Fruit fly (Drosophila melanogaster) whole organism, embryonic: ENCODE results near the gene CG42822.

Source experiments
- Ada2b ChIP-seq: fragments of 200-800 bp; sonication (Bioruptor generic); IDR thresholded peaks from 2 replicates; pipeline ENCODE4 v1.3.6; 2022; ENCODE audit warnings: missing biosample characterization, missing genetic modification characterization
- Bteb2 ChIP-seq: fragments of 200-800 bp; sonication (Bioruptor generic); optimal IDR thresholded peaks from 2 replicates; lab custom pipeline; 2016; ENCODE audit warnings: missing biosample characterization, missing genetic modification characterization
- CG10209 ChIP-seq: fragments of 200-800 bp; sonication (Bioruptor generic); optimal IDR thresholded peaks from 3 replicates; lab custom pipeline; 2017; ENCODE audit warnings: missing biosample characterization, mild to moderate bottlenecking, missing genetic modification characterization, missing genetic modification reagents
- CG12236 ChIP-seq: fragments of 200-800 bp; sonication (Bioruptor generic); optimal IDR thresholded peaks from 2 replicates; lab custom pipeline; 2016; ENCODE audit warnings: missing biosample characterization, missing genetic modification characterization
- CG12299 ChIP-seq: fragments of 200-800 bp; sonication (Bioruptor generic); optimal IDR thresholded peaks from 2 replicates; lab custom pipeline; 2018; ENCODE audit warnings: missing biosample characterization, mild to moderate bottlenecking, missing genetic modification characterization
- CG1603 ChIP-seq: fragments of 200-800 bp; sonication (Bioruptor generic); optimal IDR thresholded peaks from 2 replicates; lab custom pipeline; 2019; ENCODE audit warnings: missing biosample characterization, mild to moderate bottlenecking, missing genetic modification characterization, moderate library complexity
- CG16813 ChIP-seq: fragments of 200-800 bp; sonication (Bioruptor generic); IDR thresholded peaks from 3 replicates; pipeline ENCODE4 v1.3.6; 2022; ENCODE audit warnings: missing biosample characterization, missing genetic modification characterization; ENCODE audit not compliant: partially characterized antibody
- CG1832 ChIP-seq: fragments of 200-800 bp; sonication (Bioruptor generic); optimal IDR thresholded peaks from 2 replicates; lab custom pipeline; 2017; ENCODE audit warnings: missing biosample characterization, mild to moderate bottlenecking, missing genetic modification characterization, inconsistent platforms
- CG2678 ChIP-seq: fragments of 200-800 bp; sonication (Bioruptor generic); optimal IDR thresholded peaks from 3 replicates; lab custom pipeline; 2019; ENCODE audit warnings: missing biosample characterization, mild to moderate bottlenecking, missing genetic modification characterization, moderate library complexity
- CG2875 ChIP-seq: fragments of 200-800 bp; sonication (Bioruptor generic); optimal IDR thresholded peaks from 2 replicates; lab custom pipeline; 2017; ENCODE audit warnings: missing biosample characterization, mild to moderate bottlenecking, missing genetic modification characterization, missing genetic modification reagents
- CG3995 ChIP-seq: fragments of 200-800 bp; sonication (Bioruptor generic); optimal IDR thresholded peaks from 3 replicates; lab custom pipeline; 2016; ENCODE audit warnings: missing biosample characterization, missing genetic modification characterization
- CG42726 ChIP-seq: fragments of 200-800 bp; sonication (Bioruptor generic); IDR thresholded peaks from 2 replicates; pipeline ENCODE4 v1.3.6; 2022; ENCODE audit warnings: missing biosample characterization, missing genetic modification characterization; ENCODE audit not compliant: partially characterized antibody
- CG4328 ChIP-seq: fragments of 200-800 bp; sonication (Bioruptor generic); optimal IDR thresholded peaks from 3 replicates; lab custom pipeline; 2017; ENCODE audit warnings: missing biosample characterization, missing genetic modification reagents, missing genetic modification characterization
- CG4730 ChIP-seq: fragments of 200-800 bp; sonication (Bioruptor generic); IDR thresholded peaks from 2 replicates; pipeline ENCODE4 v1.3.6; 2022; ENCODE audit warnings: missing biosample characterization, missing genetic modification characterization
- CG6272 ChIP-seq: fragments of 200-800 bp; sonication (Bioruptor generic); IDR thresholded peaks from 2 replicates; pipeline ENCODE4 v1.3.6; 2022; ENCODE audit warnings: missing biosample characterization, missing genetic modification characterization
- CG6854 ChIP-seq: fragments of 200-800 bp; sonication (Bioruptor generic); optimal IDR thresholded peaks from 3 replicates; lab custom pipeline; 2017; ENCODE audit warnings: missing biosample characterization, mild to moderate bottlenecking, missing genetic modification characterization
- CG9215 ChIP-seq: fragments of 200-800 bp; sonication (Bioruptor generic); IDR thresholded peaks from 2 replicates; pipeline ENCODE4 v1.3.6; 2022; ENCODE audit warnings: missing biosample characterization, missing genetic modification characterization
- CG9876 ChIP-seq: fragments of 200-800 bp; sonication (Bioruptor generic); optimal IDR thresholded peaks from 2 replicates; lab custom pipeline; 2016; ENCODE audit warnings: missing biosample characterization, missing genetic modification characterization
- CrebB ChIP-seq: fragments of 200-800 bp; sonication (Bioruptor generic); optimal IDR thresholded peaks from 3 replicates; lab custom pipeline; 2018; ENCODE audit warnings: missing biosample characterization, mild to moderate bottlenecking, missing genetic modification characterization
- Dp ChIP-seq: fragments of 200-800 bp; sonication (Bioruptor generic); optimal IDR thresholded peaks from 2 replicates; lab custom pipeline; 2018; ENCODE audit warnings: missing biosample characterization, mild to moderate bottlenecking, missing genetic modification characterization, moderate library complexity
- Ets65A ChIP-seq: fragments of 200-800 bp; sonication (Bioruptor generic); peaks from one replicate; lab custom pipeline; 2016; ENCODE audit warnings: missing biosample characterization, missing genetic modification characterization
- Ets97D ChIP-seq: fragments of 200-800 bp; sonication (Bioruptor generic); optimal IDR thresholded peaks from 3 replicates; lab custom pipeline; 2016; ENCODE audit warnings: missing biosample characterization, missing genetic modification characterization
- Fer3 ChIP-seq: fragments of 200-800 bp; sonication (Bioruptor generic); optimal IDR thresholded peaks from 2 replicates; lab custom pipeline; 2018; ENCODE audit warnings: missing biosample characterization, mild to moderate bottlenecking, missing genetic modification characterization, moderate library complexity
- Hr39 ChIP-seq: fragments of >200 bp; optimal IDR thresholded peaks from 2 replicates; lab custom pipeline; 2017
- Rx ChIP-seq: fragments of 200-800 bp; sonication (Bioruptor generic); IDR thresholded peaks from 2 replicates; pipeline ENCODE4 v1.3.6; 2022; ENCODE audit warnings: missing biosample characterization, missing genetic modification characterization
- TFAM ChIP-seq: fragments of 200-800 bp; sonication (Bioruptor generic); optimal IDR thresholded peaks from 2 replicates; lab custom pipeline; 2017; ENCODE audit warnings: missing biosample characterization, missing genetic modification characterization, inconsistent platforms
- amos ChIP-seq: fragments of 200-800 bp; sonication (Bioruptor generic); IDR thresholded peaks from 2 replicates; pipeline ENCODE4 v1.3.6; 2022; ENCODE audit warnings: missing biosample characterization, missing genetic modification characterization; ENCODE audit not compliant: partially characterized antibody
- cg ChIP-seq: fragments of 200-800 bp; sonication (Bioruptor generic); optimal IDR thresholded peaks from 3 replicates; lab custom pipeline; 2019; ENCODE audit warnings: missing biosample characterization, mild to moderate bottlenecking, missing genetic modification characterization, moderate library complexity
- chif ChIP-seq, 2 experiments: fragments of 200-800 bp; sonication (Bioruptor generic); optimal IDR thresholded peaks; 3 replicates each; lab custom pipeline; 2016; ENCODE audit warnings: missing biosample characterization in 2 of 2, missing genetic modification characterization in 2 of 2
- chinmo ChIP-seq: fragments of 200-800 bp; sonication (Bioruptor generic); IDR thresholded peaks from 4 replicates; pipeline ENCODE4 v1.3.6; 2022; ENCODE audit warnings: missing biosample characterization, missing genetic modification characterization; ENCODE audit not compliant: partially characterized antibody
- ci ChIP-seq: fragments of 200-800 bp; sonication (Bioruptor generic); IDR thresholded peaks from 3 replicates; pipeline ENCODE4 v1.3.6; 2022; ENCODE audit warnings: missing biosample characterization, missing genetic modification characterization
- fd96Cb ChIP-seq: fragments of 200-800 bp; sonication (Bioruptor generic); optimal IDR thresholded peaks from 2 replicates; lab custom pipeline; 2018; ENCODE audit warnings: missing biosample characterization, mild to moderate bottlenecking, missing genetic modification characterization, moderate library complexity
- fru ChIP-seq: fragments of >200 bp; optimal IDR thresholded peaks from 2 replicates; lab custom pipeline; 2017
- gce ChIP-seq: fragments of 200-800 bp; sonication (Bioruptor generic); IDR thresholded peaks from 3 replicates; pipeline ENCODE4 v1.3.6; 2022; ENCODE audit warnings: missing biosample characterization, missing genetic modification characterization
- gro ChIP-seq: fragments of 200-800 bp; sonication (Bioruptor generic); optimal IDR thresholded peaks from 2 replicates; lab custom pipeline; 2016; ENCODE audit warnings: missing biosample characterization, missing genetic modification characterization
- hbn ChIP-seq: fragments of 200-800 bp; sonication (Bioruptor generic); IDR thresholded peaks from 2 replicates; pipeline ENCODE4 v1.3.6; 2022; ENCODE audit warnings: missing biosample characterization, missing genetic modification characterization; ENCODE audit not compliant: partially characterized antibody
- jumu ChIP-seq: fragments of 200-800 bp; sonication (Bioruptor generic); optimal IDR thresholded peaks from 3 replicates; lab custom pipeline; 2016; ENCODE audit warnings: missing biosample characterization, missing genetic modification characterization
- kni ChIP-seq: fragments of 200-800 bp; sonication (Bioruptor generic); optimal IDR thresholded peaks from 3 replicates; lab custom pipeline; 2017; ENCODE audit warnings: mild to moderate bottlenecking, missing biosample characterization, missing genetic modification reagents, missing genetic modification characterization
- mam ChIP-seq: fragments of 200-800 bp; sonication (Bioruptor generic); optimal IDR thresholded peaks from 3 replicates; lab custom pipeline; 2016; ENCODE audit warnings: missing biosample characterization, missing genetic modification characterization
- oc ChIP-seq: fragments of 200-800 bp; sonication (Bioruptor generic); optimal IDR thresholded peaks from 2 replicates; lab custom pipeline; 2018; ENCODE audit warnings: missing biosample characterization, mild to moderate bottlenecking, missing genetic modification characterization, moderate library complexity
- pita ChIP-seq: fragments of 200-800 bp; sonication (Bioruptor generic); optimal IDR thresholded peaks from 2 replicates; lab custom pipeline; 2017; ENCODE audit warnings: missing biosample characterization, mild to moderate bottlenecking, missing genetic modification characterization
- pnt ChIP-seq: fragments of 200-800 bp; sonication (Bioruptor generic); optimal IDR thresholded peaks from 3 replicates; lab custom pipeline; 2016; ENCODE audit warnings: missing biosample characterization, missing genetic modification characterization
- salm ChIP-seq: fragments of 200-800 bp; sonication (Bioruptor generic); optimal IDR thresholded peaks from 2 replicates; lab custom pipeline; 2018; ENCODE audit warnings: missing biosample characterization, mild to moderate bottlenecking, missing genetic modification characterization
- sens-2 ChIP-seq: fragments of 200-800 bp; sonication (Bioruptor generic); IDR thresholded peaks from 2 replicates; pipeline ENCODE4 v1.3.6; 2022; ENCODE audit warnings: missing biosample characterization, missing genetic modification characterization
- stwl ChIP-seq: fragments of 200-800 bp; sonication (Bioruptor generic); optimal IDR thresholded peaks from 3 replicates; lab custom pipeline; 2018; ENCODE audit warnings: missing biosample characterization, mild to moderate bottlenecking, missing genetic modification characterization, moderate library complexity
- tll ChIP-seq, 2 experiments: fragments of 200-800 bp in 1 of 2; fragments of >200 bp in 1 of 2; sonication (Bioruptor generic) in 1 of 2; optimal IDR thresholded peaks; 2 replicates each; lab custom pipeline; 2017 to 2019; ENCODE audit warnings: missing biosample characterization in 2 of 2, missing genetic modification characterization in 2 of 2, mild to moderate bottlenecking in 1 of 2, moderate library complexity in 1 of 2
- tna ChIP-seq: fragments of 200-800 bp; sonication (Bioruptor generic); IDR thresholded peaks from 2 replicates; pipeline ENCODE4 v1.3.6; 2022; ENCODE audit warnings: missing biosample characterization, missing genetic modification characterization; ENCODE audit not compliant: partially characterized antibody
- ttk ChIP-seq: fragments of 200-800 bp; sonication (Bioruptor generic); IDR thresholded peaks from 2 replicates; pipeline ENCODE4 v2.1.2; 2022; ENCODE audit warnings: missing biosample characterization, missing genetic modification characterization
- zen2 ChIP-seq: fragments of 200-800 bp; sonication (Bioruptor generic); IDR thresholded peaks from 3 replicates; pipeline ENCODE4 v1.3.6; 2022; ENCODE audit warnings: missing biosample characterization, missing genetic modification characterization; ENCODE audit not compliant: partially characterized antibody

CG42822 gene

dm6 chr3R:17394318-17395188 lies 19.1 kb upstream of the CG42822 start, which contains the start of gene CREG (continued):
- TF ChIP-seq CG12236 (GFP tag; lab: Kevin White, UChicago) (no peak), chif (GFP tag; optimal IDR thresholded peaks at IDR 0.05; lab: Kevin White, UChicago) (peak in 1 of 2 experiments; percentile 16), fd96Cb (tag; lab: Kevin White, UChicago) (peak; percentile 13), gce (GFP tag; lab: Robert Waterston, UW) (no peak), Ets65A (GFP tag; lab: Kevin White, UChicago) (peak; percentile 2), chinmo (GFP tag; lab: Robert Waterston, UW) (no peak), CG2678 (peak; percentile 54), Fer3 (tag; lab: Kevin White, UChicago) (no peak), gro (GFP tag; lab: Kevin White, UChicago) (no peak), Hr39 (lab: Kevin White, UChicago) (no peak), jumu (GFP tag; lab: Kevin White, UChicago) (no peak), CG4730 (no peak), tna (GFP tag; lab: Robert Waterston, UW) (no peak), CG10209 (GFP tag; lab: Kevin White, UChicago) (no peak), cg (GFP tag; lab: Kevin White, UChicago) (no peak), CG1603 (tag; lab: Kevin White, UChicago) (no peak), CG1832 (no peak), Ets97D (GFP tag; lab: Kevin White, UChicago) (no peak), ci (GFP tag; lab: Robert Waterston, UW) (no peak), pnt (GFP tag; lab: Kevin White, UChicago) (no peak), CrebB (tag; lab: Kevin White, UChicago) (no peak), CG6854 (no peak), CG42726 (no peak), zen2 (GFP tag; lab: Robert Waterston, UW) (no peak), salm (no peak), sens-2 (no peak), amos (no peak), fru (lab: Kevin White, UChicago) (no peak), CG2875 (GFP tag; lab: Kevin White, UChicago) (no peak), hbn (no peak), Ada2b (GFP tag; lab: Robert Waterston, UW) (no peak), oc (tag; lab: Kevin White, UChicago) (no peak), stwl (tag; lab: Kevin White, UChicago) (no peak), tll (GFP tag; optimal IDR thresholded peaks at IDR 0.05; lab: Kevin White, UChicago) (peak in 1 of 2 experiments; percentile 91), Bteb2 (GFP tag; lab: Kevin White, UChicago) (no peak), Rx (GFP tag; lab: Robert Waterston, UW) (no peak), CG3995 (GFP tag; lab: Kevin White, UChicago) (no peak), CG16813 (no peak), ttk (no peak), CG9876 (GFP tag; lab: Kevin White, UChicago) (no peak), kni (GFP tag; lab: Kevin White, UChicago) (peak; percentile 6), CG4328 (no peak), mam (no peak), pita (GFP tag; lab: Kevin White, UChicago) (no peak), TFAM (no peak), Dp (GFP tag; lab: Kevin White, UChicago) (no peak), CG6272 (GFP tag; lab: Robert Waterston, UW) (no peak), CG9215 (peak; percentile 91), CG12299 (no peak)
